Fruit fly (Drosophila melanogaster): ENCODE results near the gene CG31633.

CG31633 gene

DNA sequence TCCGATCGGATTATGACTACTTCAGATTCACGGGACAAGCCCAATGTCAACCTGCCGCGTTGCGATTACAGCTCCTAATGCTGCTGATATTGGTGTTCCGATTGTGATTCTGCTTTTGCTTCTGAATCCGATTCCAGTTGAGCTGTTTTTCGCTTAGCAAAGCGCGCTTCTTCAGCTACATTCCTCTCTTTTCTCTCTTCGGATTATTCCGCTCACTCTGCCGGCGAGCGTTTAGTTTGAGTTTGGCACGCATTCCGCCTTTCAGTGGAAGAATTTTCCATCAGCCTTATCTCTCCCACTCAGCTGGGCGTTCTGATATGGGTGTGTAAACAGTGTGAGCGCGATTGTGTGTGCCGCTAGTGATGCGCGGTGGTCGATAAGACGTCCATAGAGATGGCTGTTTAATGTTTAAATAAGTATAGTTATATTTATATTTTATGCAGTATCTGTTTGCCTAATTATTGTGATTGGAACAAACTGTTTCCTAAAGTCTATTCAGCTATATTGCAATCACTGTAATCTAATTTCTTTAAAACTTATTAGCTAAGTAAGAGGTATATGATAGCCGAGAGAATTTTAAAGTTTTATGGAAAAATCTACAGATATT, 11.7 kb upstream of the CG31633 start, which contains the start of gene Galt:
Galt (minus strand) TSS at position 315 of the 607 bp plus-strand sequence.
- no peak for TF ChIP-seq noc (tag; optimal IDR thresholded peaks at IDR 0.05)

DNA sequence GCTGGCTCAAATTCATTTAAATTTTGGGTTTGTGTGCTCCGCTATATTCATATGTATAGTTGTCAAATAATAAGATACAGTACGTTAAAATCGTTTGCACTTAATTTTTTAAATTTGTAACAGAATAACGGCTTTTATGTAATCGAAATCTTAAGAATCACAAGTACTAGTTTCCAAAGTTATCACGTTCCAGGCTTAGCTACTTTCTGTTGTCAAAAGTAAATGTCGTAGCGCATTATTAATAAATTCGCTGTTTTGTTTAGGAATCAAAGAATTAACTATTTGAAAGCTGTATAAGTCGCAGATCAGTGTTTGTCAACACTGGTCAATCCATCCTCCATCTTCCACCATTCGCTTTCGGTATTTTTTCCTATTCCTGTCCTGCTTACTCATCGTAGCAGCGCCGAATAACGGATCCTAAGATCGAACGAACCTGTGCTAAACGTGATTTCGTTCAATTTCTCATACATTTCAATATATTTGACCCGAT, 7.5 kb upstream of the CG31633 start, which contains the start of the genes CG13771, CG34310 and cup:
CG13771 (minus strand) TSS at position 51 of the 490 bp plus-strand sequence.
CG34310 (plus strand) TSS at position 103 of the 490 bp plus-strand sequence.
cup (plus strand) TSS at position 103 of the 490 bp plus-strand sequence.
- TF ChIP-seq noc (tag; optimal IDR thresholded peaks at IDR 0.05): no peak

DNA sequence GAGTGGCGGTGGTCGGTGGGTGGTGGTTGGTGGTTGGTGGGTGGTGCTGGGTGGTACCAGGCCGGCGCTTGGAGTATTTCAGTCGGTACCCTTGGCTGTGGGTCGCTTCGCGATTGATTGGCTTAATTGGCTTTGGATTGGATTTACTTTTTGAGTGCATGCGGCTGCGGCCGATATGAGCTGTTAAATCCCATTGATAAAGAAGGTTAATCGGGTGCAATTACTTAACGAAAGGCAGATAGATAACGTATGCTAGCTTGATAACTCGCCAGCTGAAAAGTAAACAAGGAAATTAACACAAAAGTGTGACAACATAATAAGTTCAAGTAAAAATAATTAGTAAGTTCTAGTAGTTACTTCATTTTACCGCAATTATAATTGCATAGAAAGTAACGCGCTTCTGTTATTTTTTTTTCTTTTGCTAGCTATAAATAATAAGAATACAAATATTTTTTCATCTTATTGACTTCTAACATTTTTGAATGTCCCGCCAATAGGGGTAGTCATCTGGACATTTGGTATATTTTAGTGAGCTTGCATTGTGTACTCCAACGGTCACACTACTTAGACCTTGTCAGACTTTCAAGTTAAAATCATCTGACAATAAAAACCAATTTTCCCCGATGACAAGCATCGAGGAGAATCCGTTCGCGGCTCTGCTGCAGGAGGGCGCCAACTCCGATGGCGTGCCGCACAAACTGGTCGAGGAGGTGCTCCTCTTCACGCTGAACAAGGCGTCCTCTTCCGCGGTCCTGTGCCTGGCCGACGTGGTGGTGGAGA, 2.0 kb upstream of the CG31633 start, which contains the start of the genes CG31636 and Ube4A:
CG31636 (minus strand) TSS at position 184 of the 780 bp plus-strand sequence.
Ube4A (plus strand) TSS at position 549 of the 780 bp plus-strand sequence.
- TF ChIP-seq noc (tag; optimal IDR thresholded peaks at IDR 0.05): no peak

DNA sequence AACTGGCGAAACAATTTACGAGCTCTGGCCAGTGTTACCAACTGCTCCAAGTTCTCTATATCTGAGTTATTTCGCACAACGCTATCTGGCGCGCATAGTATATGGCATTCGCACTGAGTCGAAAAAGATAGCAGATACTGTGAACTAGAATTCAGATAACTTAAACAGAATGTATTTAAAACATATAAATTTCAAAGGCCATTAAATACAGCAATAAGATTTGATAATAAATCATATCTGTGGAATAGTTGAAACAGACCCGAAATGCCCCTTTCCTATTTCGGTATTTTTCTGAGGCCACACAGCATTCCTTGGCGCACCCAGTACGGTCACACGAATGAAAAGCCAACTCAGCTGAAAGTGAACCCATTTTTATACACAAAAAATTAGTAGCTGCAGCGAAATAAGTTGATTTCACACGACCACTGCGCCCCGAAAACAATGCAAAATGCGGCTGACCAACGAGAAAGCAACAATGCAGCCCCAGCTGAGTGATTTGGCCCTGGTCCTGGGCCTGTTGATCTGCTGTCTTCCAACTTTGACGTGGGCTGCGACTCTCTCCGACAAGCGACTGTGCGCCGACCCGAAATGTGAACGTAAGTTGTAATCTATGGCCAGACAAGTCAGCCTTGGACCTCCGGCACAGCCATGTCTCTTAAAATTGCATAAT, 6.9 kb downstream of the CG31633 start, which contains the start of the genes CG31635 and Tango1:
CG31635 (minus strand) TSS at position 30 of the 670 bp plus-strand sequence.
Tango1 (plus strand) TSS at position 304 of the 670 bp plus-strand sequence.
- peak; percentile 20 for TF ChIP-seq noc (tag; optimal IDR thresholded peaks at IDR 0.05)

DNA sequence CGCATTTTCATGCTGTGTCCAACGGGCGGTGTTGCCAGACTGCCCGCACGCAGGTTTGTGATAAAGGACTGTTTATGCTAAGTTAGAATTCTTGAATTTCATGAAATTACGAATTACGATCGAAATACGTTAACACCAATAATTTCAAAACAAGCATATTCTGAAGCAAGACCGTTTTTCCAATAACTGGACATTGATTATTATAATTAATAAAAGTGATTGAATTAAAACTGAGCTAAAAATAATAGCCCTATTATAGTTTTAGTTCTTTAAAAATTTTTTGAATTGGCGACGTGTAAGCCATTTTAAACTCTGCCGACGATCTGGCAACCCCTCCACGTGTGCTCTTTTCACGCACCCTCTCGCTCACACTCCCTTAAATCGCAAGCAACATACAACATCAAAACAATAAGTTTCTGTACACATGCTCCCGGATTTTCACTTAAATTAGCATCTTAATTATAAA, 7.9 kb downstream of the CG31633 start:
- peak; percentile 95 for TF ChIP-seq noc (tag; optimal IDR thresholded peaks at IDR 0.05)

DNA sequence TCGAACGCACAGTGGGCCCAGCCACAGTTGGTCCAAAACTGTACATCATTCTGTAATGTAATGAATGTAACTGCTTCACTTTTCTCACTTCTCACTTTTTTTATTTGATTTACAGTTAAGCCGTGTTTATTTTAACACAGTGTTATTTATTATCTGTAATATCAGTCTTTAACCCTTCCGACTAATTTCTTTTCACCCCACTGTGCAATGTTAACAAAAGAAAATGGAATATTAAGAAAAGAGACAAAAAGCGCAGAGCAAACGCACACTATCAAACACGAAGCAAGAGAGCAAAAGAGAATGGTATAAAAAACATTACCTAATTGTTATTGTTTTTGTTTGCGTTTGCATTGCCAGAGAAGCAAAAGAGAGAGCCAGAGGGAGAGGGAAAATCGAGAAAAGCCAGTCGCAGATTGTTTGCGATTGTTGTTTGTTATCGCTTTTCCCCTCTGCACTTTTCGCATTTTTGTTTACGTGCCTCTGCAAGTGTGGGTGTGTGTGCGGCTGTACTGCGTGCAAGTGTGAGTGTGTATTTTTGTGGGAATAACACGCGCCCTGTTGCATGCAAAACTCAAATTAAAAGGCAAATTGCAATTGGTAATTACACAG, 8.9 kb downstream of the CG31633 start:
- TF ChIP-seq noc (tag; optimal IDR thresholded peaks at IDR 0.05): peak; percentile 92

DNA sequence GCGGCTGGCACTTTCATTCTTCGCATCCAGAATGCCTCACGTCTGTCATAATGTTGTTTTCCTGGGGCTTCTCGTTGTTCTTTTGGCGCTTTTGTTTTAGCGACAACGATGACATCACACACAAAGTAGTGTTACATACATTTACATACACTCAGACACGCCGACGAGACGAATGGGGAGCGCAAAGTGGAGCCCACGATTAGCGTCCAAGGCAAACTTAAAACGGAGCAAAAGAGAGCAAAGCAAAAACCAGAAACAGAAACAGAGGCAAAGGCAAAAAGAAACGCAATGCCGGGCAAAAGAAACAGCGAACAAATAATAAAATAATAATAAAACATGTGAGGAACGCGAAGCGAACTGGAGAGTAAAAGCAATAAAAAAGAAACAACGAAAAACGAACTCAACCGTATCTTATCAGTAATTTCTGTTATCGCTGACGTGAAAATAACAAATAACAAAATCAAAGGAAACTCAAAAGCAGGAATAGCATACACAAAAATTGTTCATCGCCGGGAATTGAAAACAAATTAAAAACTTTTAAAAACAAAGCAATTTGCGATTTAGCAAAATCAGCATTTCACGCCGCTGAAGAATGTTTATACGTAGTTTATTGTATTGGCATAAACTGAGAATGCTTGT, 11.6 kb downstream of the CG31633 start:
- TF ChIP-seq noc (tag; optimal IDR thresholded peaks at IDR 0.05): peak; percentile 33

DNA sequence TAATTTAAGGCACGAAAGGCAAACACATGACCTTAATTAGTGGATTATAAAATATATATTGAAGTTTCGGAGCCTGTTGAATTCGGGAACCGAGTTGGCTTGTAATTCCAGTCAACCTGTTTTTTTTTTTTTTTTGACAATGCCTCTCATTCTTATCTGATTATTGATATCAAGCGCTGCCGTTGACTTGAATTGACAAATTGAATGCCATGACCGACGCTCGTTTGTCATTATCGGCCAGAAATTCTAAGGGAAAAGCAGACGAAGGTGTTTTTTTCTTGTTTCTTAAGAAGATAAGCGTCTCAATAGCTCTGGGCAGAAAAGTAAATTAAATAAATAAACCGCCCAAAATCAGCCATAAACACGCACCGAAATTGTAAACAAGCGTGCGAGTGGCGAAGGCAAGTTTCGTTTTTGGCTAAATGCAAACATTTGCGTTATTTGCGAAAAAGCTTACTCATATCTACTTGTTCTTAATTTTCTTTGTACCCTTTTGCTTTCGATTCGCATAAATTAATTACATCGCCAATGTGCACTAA, 12.8 kb downstream of the CG31633 start:
- TF ChIP-seq noc (tag; optimal IDR thresholded peaks at IDR 0.05): peak; percentile 33

DNA sequence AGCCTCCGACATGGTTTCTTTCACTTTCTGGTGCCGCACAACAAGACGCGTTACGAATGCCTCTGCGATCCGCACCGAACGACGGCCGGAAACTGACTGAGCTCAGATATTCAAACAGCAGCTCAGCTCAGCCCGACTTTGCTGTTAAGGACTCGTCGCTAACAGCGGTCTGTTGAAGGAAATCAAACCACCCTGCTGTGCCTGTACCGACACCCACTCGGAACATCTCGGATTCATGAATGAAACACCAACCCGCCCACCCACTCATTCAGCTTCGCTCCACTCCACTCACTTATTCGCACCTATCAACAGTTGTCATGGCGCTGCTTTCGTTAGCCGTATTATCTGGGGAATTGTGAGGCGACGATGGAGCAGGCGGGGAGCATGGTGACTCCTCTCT, 23.8 kb downstream of the CG31633 start, which contains the start of gene Oatp26F:
Oatp26F (minus strand) TSS at position 101 of the 400 bp plus-strand sequence.
- no peak for TF ChIP-seq noc (tag; optimal IDR thresholded peaks at IDR 0.05)

DNA sequence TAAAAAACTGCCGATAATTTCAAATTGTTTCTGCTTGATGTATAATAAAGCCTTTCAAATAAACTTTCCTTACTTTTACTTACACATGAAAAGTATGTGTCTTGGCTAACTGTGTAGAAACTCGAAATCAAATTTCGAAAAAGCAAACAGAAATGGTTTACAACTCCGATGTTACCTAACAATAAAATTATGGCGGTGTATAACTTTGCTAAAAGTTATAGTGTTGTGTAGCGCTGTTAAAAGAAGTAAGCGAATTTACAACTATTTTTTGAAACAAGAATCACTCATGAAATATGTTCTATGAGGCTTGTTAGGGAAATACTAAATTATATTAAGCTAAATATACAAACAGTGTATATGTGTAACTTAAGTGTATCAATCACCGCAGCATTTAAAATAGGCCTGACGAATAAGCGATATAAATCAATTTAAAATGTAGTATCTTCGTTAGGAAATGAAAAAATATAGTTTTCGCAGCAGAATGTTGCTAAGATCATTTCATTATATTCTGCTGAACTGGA, 33.4 kb downstream of the CG31633 start, which contains the start of gene CG34345:
CG34345 (plus strand) TSS at position 471 of the 521 bp plus-strand sequence.
- TF ChIP-seq noc (tag; optimal IDR thresholded peaks at IDR 0.05): no peak

DNA sequence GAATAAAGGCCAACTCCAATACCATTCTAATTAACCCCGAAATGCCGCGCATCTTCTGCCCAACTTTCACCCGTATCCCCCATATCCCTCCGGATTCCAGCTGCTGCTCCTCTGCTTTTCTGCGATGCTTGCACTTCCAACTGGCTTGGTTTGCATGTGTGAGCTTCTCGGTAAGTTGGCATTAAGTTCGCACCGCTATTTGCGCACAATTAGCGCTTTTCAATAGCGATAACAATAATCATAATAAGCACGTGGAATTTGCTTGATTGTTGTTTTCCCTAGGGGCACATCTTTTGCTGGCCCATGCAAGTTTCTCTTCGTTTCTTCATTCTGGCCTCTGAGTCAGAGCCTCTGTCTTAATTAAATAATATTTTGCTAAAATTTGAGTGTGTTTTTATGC, 34.1 kb downstream of the CG31633 start:
- no peak for TF ChIP-seq noc (tag; optimal IDR thresholded peaks at IDR 0.05)

DNA sequence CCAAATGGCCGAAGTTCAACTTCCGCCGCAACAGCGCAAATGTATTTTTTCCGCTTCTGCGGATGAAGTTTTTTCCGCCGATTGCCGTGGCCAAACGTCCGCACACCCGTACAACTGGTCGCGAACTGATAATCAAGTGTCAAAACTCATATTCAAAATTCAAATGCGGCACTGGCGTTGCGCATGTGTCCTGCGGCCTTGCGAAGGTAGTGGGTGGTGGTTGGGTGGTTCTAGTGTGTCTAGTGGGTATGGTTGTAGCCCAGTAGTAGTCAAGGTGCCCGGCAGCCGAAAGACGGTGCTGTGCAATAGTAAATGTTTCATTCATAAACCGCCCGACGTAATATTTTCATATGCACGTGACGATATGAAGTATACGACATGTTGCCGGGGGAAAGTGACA, 34.5 kb downstream of the CG31633 start, which contains the start of gene DIP-iota:
DIP-iota (minus strand) TSS at position 101 of the 400 bp plus-strand sequence.
- TF ChIP-seq noc (tag; optimal IDR thresholded peaks at IDR 0.05): no peak

DNA sequence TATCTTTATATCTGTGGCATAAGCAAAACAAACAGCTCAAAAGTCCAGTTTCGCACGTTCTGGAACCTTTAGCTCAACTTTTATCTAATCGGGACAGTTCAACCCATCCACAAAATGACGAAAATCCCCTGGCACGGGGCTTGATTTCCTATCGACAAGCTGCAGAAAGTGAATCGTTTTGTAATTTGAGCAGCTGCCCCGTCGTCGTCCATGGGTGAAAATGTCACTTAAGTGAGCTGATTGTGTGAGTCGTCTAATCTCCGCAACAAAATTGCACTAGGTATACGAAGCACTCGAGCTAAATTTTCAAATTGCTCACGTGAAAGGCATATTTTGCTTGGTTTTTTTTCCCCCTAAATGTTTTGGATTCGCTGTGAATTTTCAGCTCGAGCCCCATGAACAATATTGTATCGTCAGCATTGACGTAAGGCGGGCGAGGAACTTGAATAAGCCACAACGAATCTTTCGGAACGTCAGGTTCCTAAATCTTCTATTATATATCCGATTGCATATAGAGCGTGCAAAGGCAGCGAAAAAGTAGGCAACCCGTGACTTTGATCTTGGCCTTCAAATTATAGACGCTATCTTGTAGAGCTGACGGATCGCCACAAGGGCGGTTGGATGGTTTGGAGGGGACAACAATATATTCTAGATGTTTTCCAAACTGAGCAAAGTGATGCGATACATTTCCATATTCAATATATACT, 41.7 kb downstream of the CG31633 start:
- TF ChIP-seq noc (tag; optimal IDR thresholded peaks at IDR 0.05): peak; percentile 2
